Worm (Caenorhabditis elegans): ENCODE results near the gene msa-1.

The msa-1 gene

ce11 chrIV:9063518-9063917 is 24.9 kb upstream of the msa-1 start:
- TF ChIP-seq aly-2 (tag; optimal IDR thresholded peaks at IDR 0.05) (no peak), tbx-2 (tag; optimal IDR thresholded peaks at IDR 0.05) (no peak), unc-39 (tag; optimal IDR thresholded peaks at IDR 0.05) (no peak), daf-12 (tag; optimal IDR thresholded peaks at IDR 0.05) (no peak), nhr-28 (tag; optimal IDR thresholded peaks at IDR 0.05) (no peak), fkh-10 (GFP tag; optimal IDR thresholded peaks at IDR 0.05) (peak; percentile 58), lin-15B (tag; optimal IDR thresholded peaks at IDR 0.05) (peak; percentile 9), egl-5 (tag; optimal IDR thresholded peaks at IDR 0.05) (no peak), ceh-9 (tag; optimal IDR thresholded peaks at IDR 0.05) (no peak), nfya-1 (tag; optimal IDR thresholded peaks at IDR 0.05; ENCODE audit: insufficient read depth) (peak; percentile 28), hmg-11 (tag; optimal IDR thresholded peaks at IDR 0.05) (no peak)

- TF ChIP-seq zag-1 (tag; optimal IDR thresholded peaks at IDR 0.05) (no peak), fkh-10 (GFP tag; optimal IDR thresholded peaks at IDR 0.05) (no peak), unc-62 (GFP tag; optimal IDR thresholded peaks at IDR 0.05) (no peak), fos-1 (tag; optimal IDR thresholded peaks at IDR 0.05) (no peak), ceh-82 (tag; optimal IDR thresholded peaks at IDR 0.05) (no peak), lsy-12 (tag; optimal IDR thresholded peaks at IDR 0.05) (no peak), fkh-2 (tag; optimal IDR thresholded peaks at IDR 0.05) (no peak), nhr-237 (tag; optimal IDR thresholded peaks at IDR 0.05) (no peak), ztf-11 (tag; optimal IDR thresholded peaks at IDR 0.05) (no peak), ama-1 (optimal IDR thresholded peaks at IDR 0.05) (no peak), nhr-76 (tag; optimal IDR thresholded peaks at IDR 0.05) (no peak), pha-4 (tag; optimal IDR thresholded peaks at IDR 0.05) (no peak), unc-39 (tag; optimal IDR thresholded peaks at IDR 0.05) (no peak), skn-1 (tag; optimal IDR thresholded peaks at IDR 0.05) (no peak), sea-2 (GFP tag; optimal IDR thresholded peaks at IDR 0.05) (no peak)
These were observed 18.7 kb upstream of the msa-1 start, which contains the start of gene nhr-11 for ce11 chrIV:9069703-9070102. Gene nhr-11, plus strand, starts transcription at chrIV:9070003.

DNA sequence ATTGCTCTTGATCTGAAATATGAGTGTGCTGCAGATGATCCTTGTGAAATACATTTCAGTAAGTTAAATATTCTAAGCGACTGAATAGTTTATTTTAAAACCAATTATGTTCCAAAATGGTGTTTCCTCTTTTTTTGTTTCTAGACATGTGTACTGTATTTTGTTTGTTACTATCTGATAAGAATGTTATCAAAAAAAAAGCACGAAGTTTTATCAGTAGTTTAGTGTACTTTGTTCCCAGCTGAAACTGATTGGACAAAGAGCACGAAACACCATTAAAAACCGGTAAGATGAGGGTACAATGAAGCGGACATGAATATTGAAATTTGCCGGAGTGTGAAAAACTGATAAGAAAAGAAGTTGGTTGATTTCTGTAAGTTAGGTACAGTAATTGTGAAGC is 18.2 kb upstream of the msa-1 start:
- TF ChIP-seq pqm-1 (tag; optimal IDR thresholded peaks at IDR 0.05), result peak; percentile 84
- TF ChIP-seq ceh-9 (tag; optimal IDR thresholded peaks at IDR 0.05), result no peak
- TF ChIP-seq nhr-23 (tag; optimal IDR thresholded peaks at IDR 0.05), result no peak
- no peak for TF ChIP-seq nhr-76 (tag; optimal IDR thresholded peaks at IDR 0.05)
- TF ChIP-seq hmg-11 (tag; optimal IDR thresholded peaks at IDR 0.05), result no peak
- TF ChIP-seq mml-1 (tag; optimal IDR thresholded peaks at IDR 0.05), result no peak
- no peak for TF ChIP-seq lsy-12 (tag; optimal IDR thresholded peaks at IDR 0.05)
- TF ChIP-seq nhr-77 (tag; optimal IDR thresholded peaks at IDR 0.05), result no peak
- TF ChIP-seq elt-2 (tag; optimal IDR thresholded peaks at IDR 0.05), result peak; percentile 82
- peak; percentile 30 for TF ChIP-seq pha-4 (tag; optimal IDR thresholded peaks at IDR 0.05)

DNA sequence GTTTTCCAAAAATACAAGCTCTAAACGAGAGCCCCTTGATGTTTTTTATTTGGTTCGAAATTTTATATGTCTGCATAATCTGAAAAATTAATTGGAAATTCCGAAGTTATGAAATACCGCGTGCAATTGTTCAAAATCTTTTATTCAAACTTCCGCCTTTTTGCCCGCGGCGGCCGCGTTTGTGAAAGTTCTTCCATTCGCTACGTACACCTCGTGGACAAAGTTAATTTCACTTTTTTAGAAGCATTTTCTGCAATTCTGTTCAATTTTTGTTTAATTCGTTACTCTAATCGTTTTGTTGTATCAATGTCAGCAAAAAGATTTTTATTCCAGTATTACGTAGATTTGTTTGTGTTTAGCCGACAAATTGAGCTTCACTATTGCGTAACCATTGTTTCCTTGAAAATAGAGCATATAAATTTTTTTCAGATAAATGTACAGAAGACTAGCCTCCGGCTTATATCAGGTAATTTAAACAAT is 14.1 kb upstream of the msa-1 start, which contains the start of gene mppb-1:
Gene mppb-1 (plus strand): TSS at position 430 of the 480 bp plus-strand sequence.
- TF ChIP-seq aly-2 (tag; optimal IDR thresholded peaks at IDR 0.05), result no peak
- TF ChIP-seq nfya-1 (tag; optimal IDR thresholded peaks at IDR 0.05; ENCODE audit: insufficient read depth), result peak; percentile 80
- TF ChIP-seq nhr-12 (tag; optimal IDR thresholded peaks at IDR 0.05), result no peak
- peak; percentile 96 for TF ChIP-seq nhr-43 (tag; optimal IDR thresholded peaks at IDR 0.05; ENCODE audit: poor library complexity, severe bottlenecking)
- no peak for TF ChIP-seq nhr-11 (tag; optimal IDR thresholded peaks at IDR 0.05)
- TF ChIP-seq fkh-2 (tag; optimal IDR thresholded peaks at IDR 0.05), result no peak
- peak; percentile 78 for TF ChIP-seq snpc-4 (tag; optimal IDR thresholded peaks at IDR 0.05)
- no peak for TF ChIP-seq fos-1 (tag; optimal IDR thresholded peaks at IDR 0.05)
- TF ChIP-seq zag-1 (tag; optimal IDR thresholded peaks at IDR 0.05), result no peak
- TF ChIP-seq ztf-4 (tag; optimal IDR thresholded peaks at IDR 0.05), result no peak
- TF ChIP-seq pqm-1 (tag; optimal IDR thresholded peaks at IDR 0.05), result peak; percentile 9
- no peak for TF ChIP-seq nhr-237 (tag; optimal IDR thresholded peaks at IDR 0.05)
- TF ChIP-seq fkh-10 (GFP tag; optimal IDR thresholded peaks at IDR 0.05), result peak; percentile 71
- TF ChIP-seq lsy-12 (tag; optimal IDR thresholded peaks at IDR 0.05), result peak; percentile 64
- peak; percentile 42 for TF ChIP-seq hmg-11 (tag; optimal IDR thresholded peaks at IDR 0.05)
- TF ChIP-seq pha-4 (tag; optimal IDR thresholded peaks at IDR 0.05), result peak; percentile 79
- peak; percentile 72 for TF ChIP-seq lin-15B (tag; optimal IDR thresholded peaks at IDR 0.05)
- peak; percentile 54 for TF ChIP-seq R02D3.7 (tag; optimal IDR thresholded peaks at IDR 0.05)
- no peak for TF ChIP-seq nhr-76 (tag; optimal IDR thresholded peaks at IDR 0.05)
- TF ChIP-seq jun-1 (tag; optimal IDR thresholded peaks at IDR 0.05), result peak; percentile 29
- peak; percentile 80 for TF ChIP-seq nhr-25 (tag; optimal IDR thresholded peaks at IDR 0.05)
- TF ChIP-seq nhr-23 (tag; optimal IDR thresholded peaks at IDR 0.05), result peak; percentile 86
- no peak for TF ChIP-seq ceh-16 (tag; optimal IDR thresholded peaks at IDR 0.05)
- peak; percentile 35 for TF ChIP-seq elt-2 (tag; optimal IDR thresholded peaks at IDR 0.05)
- no peak for TF ChIP-seq mdl-1 (tag; optimal IDR thresholded peaks at IDR 0.05)
- TF ChIP-seq daf-12 (tag; optimal IDR thresholded peaks at IDR 0.05), result no peak
- peak; percentile 64 for TF ChIP-seq lin-39 (tag; optimal IDR thresholded peaks at IDR 0.05)
- TF ChIP-seq nhr-67 (tag; optimal IDR thresholded peaks at IDR 0.05), result no peak
